Worm (Caenorhabditis elegans) whole organism, young adult: ENCODE data around the gene srg-28.
A peak's percentile ranks its signal among the peaks of the same experiment; 100 is the strongest.

Experiments used
- B0019.2 ChIP-seq: fragments of 200-800 bp; sonication (Bioruptor generic); conservative IDR thresholded peaks from 2 replicates; pipeline ENCODE4 v1.3.6; 2022; ENCODE audit warnings: missing genetic modification reagents, missing genetic modification characterization, missing compliant biosample characterization
- B0261.1 ChIP-seq: sonication (generic microtip); optimal IDR thresholded peaks from 2 replicates; lab custom pipeline; 2016; ENCODE audit warnings: mild to moderate bottlenecking, missing genetic modification characterization, moderate library complexity, missing compliant biosample characterization
- F22D6.2 ChIP-seq: sonication (generic microtip); optimal IDR thresholded peaks from 2 replicates; lab custom pipeline; 2016; ENCODE audit warnings: mild to moderate bottlenecking, missing genetic modification characterization, missing compliant biosample characterization
- F49E8.2 ChIP-seq: sonication (generic microtip); optimal IDR thresholded peaks from 3 replicates; lab custom pipeline; 2017; ENCODE audit warnings: missing genetic modification characterization, mild to moderate bottlenecking, missing compliant biosample characterization, antibody characterized with exemption, moderate library complexity; ENCODE audit not compliant: insufficient read depth
- F57C9.4 ChIP-seq: sonication (generic microtip); optimal IDR thresholded peaks from 2 replicates; lab custom pipeline; 2017; ENCODE audit warnings: mild to moderate bottlenecking, missing genetic modification characterization, missing compliant biosample characterization
- K12H6.12 ChIP-seq: fragments of 200-800 bp; sonication (Bioruptor generic); optimal IDR thresholded peaks from 2 replicates; lab custom pipeline; 2018; ENCODE audit warnings: mild to moderate bottlenecking, missing genetic modification characterization, missing compliant biosample characterization
- T26A5.8 ChIP-seq: sonication (generic microtip); optimal IDR thresholded peaks from 2 replicates; lab custom pipeline; 2016; ENCODE audit warnings: missing genetic modification characterization, missing compliant biosample characterization
- Y67H2A.10 ChIP-seq: fragments of 200-800 bp; sonication (Bioruptor generic); conservative IDR thresholded peaks from 2 replicates; pipeline ENCODE4 v1.3.6; 2022; ENCODE audit warnings: missing genetic modification reagents, missing genetic modification characterization, missing compliant biosample characterization
- aptf-3 ChIP-seq: fragments of 200-800 bp; sonication (Bioruptor generic); IDR thresholded peaks from 2 replicates; pipeline ENCODE4 v1.3.6; 2022; ENCODE audit warnings: missing genetic modification characterization, missing compliant biosample characterization
- atf-7 ChIP-seq: sonication (generic microtip); optimal IDR thresholded peaks from 2 replicates; lab custom pipeline; 2017; ENCODE audit warnings: mild to moderate bottlenecking, missing genetic modification characterization, missing compliant biosample characterization
- bed-2 ChIP-seq: fragments of 200-800 bp; sonication (Bioruptor generic); IDR thresholded peaks from 2 replicates; pipeline ENCODE4 v1.3.6; 2022; ENCODE audit warnings: missing genetic modification reagents, missing genetic modification characterization, missing compliant biosample characterization
- cebp-1 ChIP-seq, 2 experiments: fragments of 200-800 bp in 1 of 2; sonication (Bioruptor generic) in 1 of 2; sonication (generic microtip) in 1 of 2; IDR thresholded peaks in 1 of 2; optimal IDR thresholded peaks in 1 of 2; 2 replicates each; pipeline versions ENCODE4 v1.3.6 to Lab custom; 2017 to 2022; ENCODE audit warnings: missing compliant biosample characterization in 2 of 2, missing genetic modification characterization in 2 of 2, mild to moderate bottlenecking in 1 of 2, missing genetic modification reagents in 1 of 2, moderate library complexity in 1 of 2
- ceh-40 ChIP-seq: fragments of 200-800 bp; sonication (Bioruptor generic); IDR thresholded peaks from 2 replicates; pipeline ENCODE4 v1.3.6; 2022; ENCODE audit warnings: missing genetic modification characterization, missing compliant biosample characterization
- egl-18 ChIP-seq: fragments of 200-800 bp; sonication (Bioruptor generic); IDR thresholded peaks from 2 replicates; pipeline ENCODE4 v1.3.6; 2022; ENCODE audit warnings: missing genetic modification reagents, missing genetic modification characterization, missing compliant biosample characterization
- egrh-3 ChIP-seq: fragments of 200-800 bp; sonication (Bioruptor generic); IDR thresholded peaks from 2 replicates; pipeline ENCODE4 v1.3.6; 2022; ENCODE audit warnings: missing genetic modification reagents, missing genetic modification characterization, missing compliant biosample characterization
- ets-4 ChIP-seq: fragments of 200-800 bp; sonication (Bioruptor generic); optimal IDR thresholded peaks from 2 replicates; lab custom pipeline; 2018; ENCODE audit warnings: mild to moderate bottlenecking, missing genetic modification characterization, missing compliant biosample characterization
- fkh-3 ChIP-seq: sonication (generic microtip); optimal IDR thresholded peaks from 2 replicates; lab custom pipeline; 2016; ENCODE audit warnings: mild to moderate bottlenecking, missing genetic modification characterization, missing compliant biosample characterization
- hlh-12 ChIP-seq: sonication (generic microtip); optimal IDR thresholded peaks from 2 replicates; lab custom pipeline; 2016; ENCODE audit warnings: missing genetic modification characterization, missing compliant biosample characterization
- hrde-1 ChIP-seq: sonication (generic microtip); optimal IDR thresholded peaks from 2 replicates; lab custom pipeline; 2016; ENCODE audit warnings: missing genetic modification characterization, mild to moderate bottlenecking, missing compliant biosample characterization, moderate library complexity, missing genotype, missing genetic modification reagents, borderline replicate concordance
- hsf-1 ChIP-seq: fragments of 200-800 bp; sonication (Bioruptor generic); IDR thresholded peaks from 2 replicates; pipeline ENCODE4 v1.3.6; 2022; ENCODE audit warnings: missing genetic modification reagents, missing genetic modification characterization, missing compliant biosample characterization
- lin-40 ChIP-seq: sonication (generic microtip); optimal IDR thresholded peaks from 2 replicates; lab custom pipeline; 2016; ENCODE audit warnings: missing genetic modification characterization, mild to moderate bottlenecking, missing compliant biosample characterization, missing genotype, missing genetic modification reagents
- lin-54 ChIP-seq: fragments of 200-800 bp; sonication (Bioruptor generic); optimal IDR thresholded peaks from 2 replicates; lab custom pipeline; 2018; ENCODE audit warnings: mild to moderate bottlenecking, missing genetic modification characterization, missing compliant biosample characterization
- lsy-27 ChIP-seq: sonication (generic microtip); optimal IDR thresholded peaks from 2 replicates; lab custom pipeline; 2017; ENCODE audit warnings: missing genetic modification characterization, mild to moderate bottlenecking, missing compliant biosample characterization, antibody characterized with exemption, missing genotype, borderline replicate concordance; ENCODE audit not compliant: insufficient read depth
- madf-10 ChIP-seq: sonication (generic microtip); optimal IDR thresholded peaks from 2 replicates; lab custom pipeline; 2016; ENCODE audit warnings: mild to moderate bottlenecking, missing genetic modification characterization, missing compliant biosample characterization
- madf-3 ChIP-seq: fragments of 200-800 bp; sonication (Bioruptor generic); IDR thresholded peaks from 2 replicates; pipeline ENCODE4 v1.3.6; 2022; ENCODE audit warnings: missing genetic modification reagents, missing genetic modification characterization, missing compliant biosample characterization
- madf-6 ChIP-seq: fragments of 200-800 bp; sonication (Bioruptor generic); IDR thresholded peaks from 2 replicates; pipeline ENCODE4 v1.3.6; 2022; ENCODE audit warnings: missing genetic modification reagents, missing genetic modification characterization, missing compliant biosample characterization
- madf-8 ChIP-seq: fragments of 200-800 bp; sonication (Bioruptor generic); conservative IDR thresholded peaks from 2 replicates; pipeline ENCODE4 v1.3.6; 2022; ENCODE audit warnings: missing genetic modification reagents, missing genetic modification characterization, missing compliant biosample characterization
- nhr-120 ChIP-seq: fragments of 200-800 bp; sonication (Bioruptor generic); IDR thresholded peaks from 2 replicates; pipeline ENCODE4 v1.3.6; 2022; ENCODE audit warnings: missing genetic modification characterization, missing compliant biosample characterization
- nhr-27 ChIP-seq: fragments of 200-800 bp; sonication (Bioruptor generic); optimal IDR thresholded peaks from 2 replicates; lab custom pipeline; 2018; ENCODE audit warnings: mild to moderate bottlenecking, missing genetic modification characterization, moderate library complexity, missing compliant biosample characterization
- nhr-90 ChIP-seq: sonication (generic microtip); optimal IDR thresholded peaks from 2 replicates; lab custom pipeline; 2016; ENCODE audit warnings: missing genotype, mild to moderate bottlenecking, missing genetic modification characterization, missing compliant biosample characterization
- pha-4 ChIP-seq: fragments of 150-350 bp; sonication (generic microtip); optimal IDR thresholded peaks from 2 replicates; lab custom pipeline; 2014; ENCODE audit warnings: missing biosample characterization, missing genetic modification reagents, missing genetic modification characterization
- rcor-1 ChIP-seq: fragments of 200-800 bp; sonication (Bioruptor generic); IDR thresholded peaks from 2 replicates; pipeline ENCODE4 v1.3.6; 2022; ENCODE audit warnings: missing genetic modification reagents, missing genetic modification characterization, missing compliant biosample characterization
- rec-8 ChIP-seq, 2 experiments: sonication (generic microtip); optimal IDR thresholded peaks; 2 replicates each; lab custom pipeline; 2016; ENCODE audit warnings: mild to moderate bottlenecking in 2 of 2, missing genetic modification characterization in 2 of 2, missing genetic modification reagents in 2 of 2, missing genotype in 2 of 2, missing biosample characterization in 1 of 2, missing compliant biosample characterization in 1 of 2, moderate library complexity in 1 of 2
- sea-2 ChIP-seq: fragments of 200-800 bp; sonication (Bioruptor generic); IDR thresholded peaks from 2 replicates; pipeline ENCODE4 v1.3.6; 2022; ENCODE audit warnings: missing genetic modification characterization, missing compliant biosample characterization
- snpc-1.3 ChIP-seq: sonication (generic microtip); optimal IDR thresholded peaks from 2 replicates; lab custom pipeline; 2017; ENCODE audit warnings: missing genetic modification characterization, mild to moderate bottlenecking, missing compliant biosample characterization, antibody characterized with exemption, moderate library complexity, missing genotype, missing genetic modification reagents; ENCODE audit not compliant: insufficient read depth
- somi-1 ChIP-seq: fragments of 200-800 bp; sonication (Bioruptor generic); optimal IDR thresholded peaks from 2 replicates; lab custom pipeline; 2018; ENCODE audit warnings: mild to moderate bottlenecking, missing genetic modification characterization, missing compliant biosample characterization
- tbp1 ChIP-seq: fragments of 200-800 bp; sonication (Bioruptor generic); optimal IDR thresholded peaks from 2 replicates; lab custom pipeline; 2018; ENCODE audit warnings: mild to moderate bottlenecking, missing genetic modification characterization, missing compliant biosample characterization
- tlf-1 ChIP-seq: fragments of 200-800 bp; sonication (Bioruptor generic); optimal IDR thresholded peaks from 2 replicates; lab custom pipeline; 2018; ENCODE audit warnings: mild to moderate bottlenecking, missing genetic modification characterization, missing compliant biosample characterization
- ztf-22 ChIP-seq: fragments of 200-800 bp; sonication (Bioruptor generic); optimal IDR thresholded peaks from 2 replicates; lab custom pipeline; 2018; ENCODE audit warnings: mild to moderate bottlenecking, missing genetic modification characterization, moderate library complexity, missing compliant biosample characterization
- ztf-25 ChIP-seq: fragments of 200-800 bp; sonication (Bioruptor generic); IDR thresholded peaks from 2 replicates; pipeline ENCODE4 v1.3.6; 2022; ENCODE audit warnings: missing genetic modification reagents, missing genetic modification characterization, missing compliant biosample characterization
- ztf-26 ChIP-seq: sonication (generic microtip); optimal IDR thresholded peaks from 2 replicates; lab custom pipeline; 2017; ENCODE audit warnings: missing genetic modification characterization, missing compliant biosample characterization

The srg-28 gene

DNA sequence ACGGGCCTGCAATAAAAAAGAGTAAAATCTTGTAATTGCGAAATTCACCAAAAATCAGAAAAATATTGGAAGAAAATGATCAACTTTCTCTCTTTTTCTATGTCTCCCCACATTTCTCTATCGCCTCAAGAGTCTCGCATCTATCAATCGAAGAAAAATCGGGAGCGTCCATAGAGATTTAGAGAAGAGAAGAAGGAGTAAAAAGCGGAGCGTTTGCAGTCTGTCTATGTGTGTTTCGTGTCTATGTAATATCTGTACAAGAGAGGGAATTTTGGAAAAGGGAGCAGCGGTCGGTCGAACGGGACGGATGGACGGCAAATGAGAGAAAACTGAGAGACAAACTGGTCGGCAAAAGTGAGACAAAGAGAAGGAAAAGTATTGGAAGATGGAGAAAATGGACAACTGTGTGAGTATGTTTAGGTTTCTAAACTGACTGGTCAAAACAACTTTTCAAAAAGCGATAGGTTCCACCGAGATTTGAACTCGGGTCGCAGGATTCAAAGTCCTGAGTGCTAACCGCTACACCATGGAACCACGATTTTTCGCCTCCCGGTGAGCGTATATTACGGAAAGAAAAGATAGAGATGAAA, 4.9 kb upstream of the srg-28 start (continued):
- TF ChIP-seq madf-10 (tag; lab: Kevin White, UChicago) (peak; percentile 29), ztf-22 (GFP tag; lab: Kevin White, UChicago) (peak; percentile 8), pha-4 (tag; lab: Kevin White, UChicago) (no peak), F57C9.4 (tag; lab: Kevin White, UChicago) (no peak), rcor-1 (no peak), cebp-1 (GFP tag; IDR thresholded peaks at IDR 0.05; lab: Robert Waterston, UW) (peak; percentile 50; the same call in 1 of the 2 replicates), cebp-1 (tag; optimal IDR thresholded peaks at IDR 0.05; lab: Kevin White, UChicago) (peak; percentile 81), B0261.1 (tag; lab: Kevin White, UChicago) (peak; percentile 65), somi-1 (GFP tag; lab: Kevin White, UChicago) (peak; percentile 15), ets-4 (no peak), madf-6 (peak; percentile 34), rec-8 (tag; optimal IDR thresholded peaks at IDR 0.05; lab: Kevin White, UChicago) (no peak), hlh-12 (tag; lab: Kevin White, UChicago) (no peak), bed-2 (GFP tag; lab: Robert Waterston, UW) (no peak), fkh-3 (tag; lab: Kevin White, UChicago) (no peak), ztf-25 (GFP tag; lab: Robert Waterston, UW) (no peak), snpc-1.3 (no peak), lin-40 (no peak), F22D6.2 (tag; lab: Kevin White, UChicago) (no peak), tlf-1 (GFP tag; lab: Kevin White, UChicago) (no peak), F49E8.2 (no peak), ztf-26 (tag; lab: Kevin White, UChicago) (peak; percentile 18), atf-7 (peak; percentile 12), B0019.2 (GFP tag; lab: Robert Waterston, UW) (no peak)

DNA sequence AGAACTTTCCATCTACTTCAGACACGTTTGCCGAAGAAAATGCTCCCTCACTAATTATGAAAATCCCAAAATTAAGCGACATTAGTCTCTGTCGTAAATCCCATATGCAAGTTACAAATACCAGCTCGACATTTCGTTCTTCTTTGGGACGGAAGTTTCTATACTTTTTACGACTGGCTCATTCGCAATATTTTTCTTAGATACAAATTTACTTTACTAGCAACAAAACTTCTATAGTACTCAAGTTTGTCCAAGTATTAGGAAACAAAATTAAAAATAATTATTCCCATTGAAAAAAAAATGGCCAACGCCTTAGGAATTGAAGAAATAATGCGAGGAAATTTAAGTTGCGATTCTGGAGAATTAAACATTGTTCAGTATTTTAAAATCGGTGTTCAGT, 3.7 kb upstream of the srg-28 start, which contains the start of gene srg-26:
srg-26 (plus strand) TSS at position 301 of the 400 bp plus-strand sequence.
- TF ChIP-seq lsy-27 (tag; lab: Kevin White, UChicago) (no peak), T26A5.8 (no peak), ceh-40 (no peak), lin-40 (no peak), tbp1 (GFP tag; lab: Kevin White, UChicago) (no peak), hsf-1 (GFP tag; lab: Robert Waterston, UW) (no peak), nhr-27 (tag; lab: Kevin White, UChicago) (no peak), K12H6.12 (tag; lab: Kevin White, UChicago) (no peak), nhr-90 (tag; lab: Kevin White, UChicago) (no peak), lin-54 (GFP tag; lab: Kevin White, UChicago) (no peak), atf-7 (no peak)

DNA sequence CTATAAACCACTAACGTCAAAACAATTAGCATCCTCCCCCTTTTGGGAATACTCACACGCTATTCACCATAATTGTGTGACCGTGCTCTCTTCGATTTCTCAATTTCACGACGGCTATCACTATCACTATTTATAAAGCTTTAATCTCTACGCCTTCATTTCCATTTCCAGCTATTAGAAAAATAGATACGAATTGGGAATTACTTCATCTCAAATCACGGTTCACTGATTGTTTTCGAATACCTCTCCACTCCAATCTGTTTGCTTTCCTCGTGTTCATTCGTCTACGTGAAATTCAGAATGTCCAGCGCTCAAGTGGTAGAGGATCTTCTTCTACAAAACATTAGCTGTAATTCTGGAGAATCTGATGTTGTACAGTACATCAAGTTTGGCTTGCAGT, 2.2 kb downstream of the srg-28 start, which contains the start of gene srg-29:
srg-29 (plus strand) TSS at position 301 of the 400 bp plus-strand sequence.
- TF ChIP-seq madf-8 (GFP tag; lab: Robert Waterston, UW) (no peak), egl-18 (GFP tag; lab: Robert Waterston, UW) (no peak), cebp-1 (GFP tag; IDR thresholded peaks at IDR 0.05; lab: Robert Waterston, UW) (no peak), cebp-1 (tag; optimal IDR thresholded peaks at IDR 0.05; lab: Kevin White, UChicago) (no peak), Y67H2A.10 (no peak), nhr-120 (GFP tag; lab: Robert Waterston, UW) (no peak), hrde-1 (tag; lab: Kevin White, UChicago) (no peak), aptf-3 (GFP tag; lab: Robert Waterston, UW) (no peak), madf-3 (GFP tag; lab: Robert Waterston, UW) (no peak), lsy-27 (tag; lab: Kevin White, UChicago) (no peak), egrh-3 (GFP tag; lab: Robert Waterston, UW) (no peak), rcor-1 (no peak), hlh-12 (tag; lab: Kevin White, UChicago) (no peak), sea-2 (GFP tag; lab: Robert Waterston, UW) (no peak), tlf-1 (GFP tag; lab: Kevin White, UChicago) (no peak)
